Fruit fly (Drosophila melanogaster) whole organism, embryonic: ENCODE data around the gene Capr.
A peak's percentile ranks its signal among the peaks of the same experiment; 100 is the strongest.

Experiments used
- Ada2b ChIP-seq: fragments of 200-800 bp; sonication (Bioruptor generic); IDR thresholded peaks from 2 replicates; pipeline ENCODE4 v1.3.6; 2022; ENCODE audit warnings: missing biosample characterization, missing genetic modification characterization
- BtbVII ChIP-seq: fragments of 200-800 bp; sonication (Bioruptor generic); optimal IDR thresholded peaks from 3 replicates; lab custom pipeline; 2017; ENCODE audit warnings: missing biosample characterization, mild to moderate bottlenecking, missing genetic modification characterization
- Bteb2 ChIP-seq: fragments of 200-800 bp; sonication (Bioruptor generic); optimal IDR thresholded peaks from 2 replicates; lab custom pipeline; 2016; ENCODE audit warnings: missing biosample characterization, missing genetic modification characterization
- CG10543 ChIP-seq: fragments of 200-800 bp; sonication (Bioruptor generic); optimal IDR thresholded peaks from 3 replicates; lab custom pipeline; 2017; ENCODE audit warnings: missing biosample characterization, mild to moderate bottlenecking, missing genetic modification characterization, moderate library complexity
- CG11247 ChIP-seq: fragments of 200-800 bp; sonication (Bioruptor generic); IDR thresholded peaks from 2 replicates; pipeline ENCODE4 v1.3.6; 2022; ENCODE audit warnings: missing biosample characterization, missing genetic modification characterization
- CG11504 ChIP-seq: fragments of 200-800 bp; sonication (Bioruptor generic); optimal IDR thresholded peaks from 3 replicates; lab custom pipeline; 2019; ENCODE audit warnings: missing biosample characterization, mild to moderate bottlenecking, missing genetic modification characterization, moderate library complexity
- CG12391 ChIP-seq: fragments of 200-800 bp; sonication (Bioruptor generic); optimal IDR thresholded peaks from 3 replicates; lab custom pipeline; 2018; ENCODE audit warnings: missing biosample characterization, mild to moderate bottlenecking, missing genetic modification characterization, moderate library complexity
- CG12744 ChIP-seq: fragments of 200-800 bp; sonication (Bioruptor generic); optimal IDR thresholded peaks from 2 replicates; lab custom pipeline; 2016; ENCODE audit warnings: missing biosample characterization, missing genetic modification characterization
- CG16815 ChIP-seq: fragments of 200-800 bp; sonication (Bioruptor generic); optimal IDR thresholded peaks from 3 replicates; lab custom pipeline; 2017; ENCODE audit warnings: missing biosample characterization, mild to moderate bottlenecking, missing genetic modification characterization
- CG17186 ChIP-seq: fragments of 200-800 bp; sonication (Bioruptor generic); optimal IDR thresholded peaks from 3 replicates; lab custom pipeline; 2017; ENCODE audit warnings: missing biosample characterization, missing genetic modification reagents, missing genetic modification characterization
- CG17361 ChIP-seq: fragments of 200-800 bp; sonication (Bioruptor generic); IDR thresholded peaks from 3 replicates; pipeline ENCODE4 v1.3.6; 2022; ENCODE audit warnings: missing biosample characterization, missing genetic modification characterization
- CG2120 ChIP-seq: fragments of 200-800 bp; sonication (Bioruptor generic); optimal IDR thresholded peaks from 3 replicates; lab custom pipeline; 2016; ENCODE audit warnings: missing biosample characterization, missing genetic modification characterization
- CG2199 ChIP-seq: fragments of 200-800 bp; sonication (Bioruptor generic); IDR thresholded peaks from 3 replicates; pipeline ENCODE4 v1.3.6; 2022; ENCODE audit warnings: missing biosample characterization, missing genetic modification characterization
- CG31224 ChIP-seq: fragments of 200-800 bp; sonication (Bioruptor generic); IDR thresholded peaks from 2 replicates; pipeline ENCODE4 v1.3.6; 2022; ENCODE audit warnings: missing biosample characterization, missing genetic modification characterization
- CG31388 ChIP-seq: fragments of 200-800 bp; sonication (Bioruptor generic); optimal IDR thresholded peaks from 2 replicates; lab custom pipeline; 2016; ENCODE audit warnings: missing biosample characterization, missing genetic modification characterization
- CG34376 ChIP-seq: fragments of 200-800 bp; sonication (Bioruptor generic); optimal IDR thresholded peaks from 2 replicates; lab custom pipeline; 2018; ENCODE audit warnings: missing biosample characterization, mild to moderate bottlenecking, missing genetic modification characterization
- CG3726 ChIP-seq: fragments of 200-800 bp; sonication (Bioruptor generic); IDR thresholded peaks from 3 replicates; pipeline ENCODE4, ENCODE4 v1.3.6; 2022; ENCODE audit warnings: missing biosample characterization, missing genetic modification characterization
- CG6272 ChIP-seq: fragments of 200-800 bp; sonication (Bioruptor generic); IDR thresholded peaks from 2 replicates; pipeline ENCODE4 v1.3.6; 2022; ENCODE audit warnings: missing biosample characterization, missing genetic modification characterization
- CG6813 ChIP-seq: fragments of 200-800 bp; sonication (Bioruptor generic); optimal IDR thresholded peaks from 2 replicates; lab custom pipeline; 2017; ENCODE audit warnings: missing biosample characterization, missing genetic modification characterization, mild to moderate bottlenecking, moderate library complexity, missing genetic modification reagents
- CHES-1-like ChIP-seq: fragments of 200-800 bp; sonication (Bioruptor generic); optimal IDR thresholded peaks from 2 replicates; lab custom pipeline; 2016; ENCODE audit warnings: missing biosample characterization, missing genetic modification characterization
- Ets97D ChIP-seq: fragments of 200-800 bp; sonication (Bioruptor generic); optimal IDR thresholded peaks from 3 replicates; lab custom pipeline; 2016; ENCODE audit warnings: missing biosample characterization, missing genetic modification characterization
- GATAe ChIP-seq: fragments of 200-800 bp; sonication (Bioruptor generic); conservative IDR thresholded peaks from 2 replicates; pipeline ENCODE4 v1.3.6; 2022; ENCODE audit warnings: missing biosample characterization, missing genetic modification characterization
- PHDP ChIP-seq: fragments of 200-800 bp; sonication (Bioruptor generic); optimal IDR thresholded peaks from 3 replicates; lab custom pipeline; 2018; ENCODE audit warnings: missing biosample characterization, mild to moderate bottlenecking, missing genetic modification characterization, moderate library complexity
- Ravus ChIP-seq: fragments of 200-800 bp; sonication (Bioruptor generic); IDR thresholded peaks from 2 replicates; pipeline ENCODE4 v1.3.6; 2022; ENCODE audit warnings: missing biosample characterization, missing genetic modification characterization
- Side ChIP-seq: fragments of 200-800 bp; sonication (Bioruptor generic); optimal IDR thresholded peaks from 2 replicates; lab custom pipeline; 2016; ENCODE audit warnings: missing biosample characterization, missing genetic modification characterization
- Stat92E ChIP-seq, 3 experiments: fragments of >200 bp in 2 of 3; fragments of 200-800 bp in 1 of 3; sonication (Bioruptor generic) in 1 of 3; optimal IDR thresholded peaks; 2 replicates each; lab custom pipeline; 2017 to 2019; ENCODE audit warnings: missing biosample characterization in 3 of 3, missing genetic modification characterization in 3 of 3, mild to moderate bottlenecking in 1 of 3, moderate library complexity in 1 of 3
- YL-1 ChIP-seq: fragments of 200-800 bp; sonication (Bioruptor generic); optimal IDR thresholded peaks from 3 replicates; lab custom pipeline; 2017; ENCODE audit warnings: missing biosample characterization, mild to moderate bottlenecking, missing genetic modification characterization
- ase ChIP-seq: fragments of 200-800 bp; sonication (Bioruptor generic); IDR thresholded peaks from 3 replicates; pipeline ENCODE4 v1.3.6; 2022; ENCODE audit warnings: missing biosample characterization, missing genetic modification characterization
- bowl ChIP-seq: fragments of 200-800 bp; sonication (Bioruptor generic); IDR thresholded peaks from 2 replicates; pipeline ENCODE4 v1.3.6; 2022; ENCODE audit warnings: missing biosample characterization, missing genetic modification characterization
- dimm ChIP-seq: fragments of 200-800 bp; sonication (Bioruptor generic); IDR thresholded peaks from 2 replicates; pipeline ENCODE4 v1.3.6; 2022; ENCODE audit warnings: missing biosample characterization, missing genetic modification characterization
- fd3F ChIP-seq: fragments of 200-800 bp; sonication (Bioruptor generic); optimal IDR thresholded peaks from 2 replicates; lab custom pipeline; 2018; ENCODE audit warnings: missing biosample characterization, mild to moderate bottlenecking, missing genetic modification characterization, moderate library complexity
- fd64A ChIP-seq: fragments of 200-800 bp; sonication (Bioruptor generic); optimal IDR thresholded peaks from 3 replicates; lab custom pipeline; 2018; ENCODE audit warnings: missing biosample characterization, mild to moderate bottlenecking, missing genetic modification characterization
- gro ChIP-seq: fragments of 200-800 bp; sonication (Bioruptor generic); optimal IDR thresholded peaks from 2 replicates; lab custom pipeline; 2016; ENCODE audit warnings: missing biosample characterization, missing genetic modification characterization
- gsb-n ChIP-seq: fragments of 200-800 bp; sonication (Bioruptor generic); optimal IDR thresholded peaks from 3 replicates; lab custom pipeline; 2018; ENCODE audit warnings: missing biosample characterization, mild to moderate bottlenecking, missing genetic modification characterization
- ind ChIP-seq: fragments of 200-800 bp; sonication (Bioruptor generic); optimal IDR thresholded peaks from 3 replicates; lab custom pipeline; 2016; ENCODE audit warnings: missing biosample characterization, missing genetic modification characterization
- jumu ChIP-seq: fragments of 200-800 bp; sonication (Bioruptor generic); optimal IDR thresholded peaks from 3 replicates; lab custom pipeline; 2016; ENCODE audit warnings: missing biosample characterization, missing genetic modification characterization
- maf-S ChIP-seq: fragments of 200-800 bp; sonication (Bioruptor generic); optimal IDR thresholded peaks from 2 replicates; lab custom pipeline; 2016; ENCODE audit warnings: missing biosample characterization, missing genetic modification characterization
- nau ChIP-seq: fragments of 200-800 bp; sonication (Bioruptor generic); optimal IDR thresholded peaks from 3 replicates; lab custom pipeline; 2017; ENCODE audit warnings: missing biosample characterization, mild to moderate bottlenecking, missing genetic modification characterization, missing genetic modification reagents
- odd ChIP-seq: fragments of 200-800 bp; sonication (Bioruptor generic); optimal IDR thresholded peaks from 2 replicates; lab custom pipeline; 2017; ENCODE audit warnings: missing biosample characterization, mild to moderate bottlenecking, missing genetic modification characterization
- org-1 ChIP-seq: fragments of 200-800 bp; sonication (Bioruptor generic); optimal IDR thresholded peaks from 2 replicates; lab custom pipeline; 2017; ENCODE audit warnings: missing biosample characterization, missing genetic modification characterization
- phol ChIP-seq: fragments of 200-800 bp; sonication (Bioruptor generic); optimal IDR thresholded peaks from 3 replicates; lab custom pipeline; 2018; ENCODE audit warnings: missing biosample characterization, mild to moderate bottlenecking, missing genetic modification characterization, moderate library complexity
- pnt ChIP-seq: fragments of 200-800 bp; sonication (Bioruptor generic); optimal IDR thresholded peaks from 3 replicates; lab custom pipeline; 2016; ENCODE audit warnings: missing biosample characterization, missing genetic modification characterization
- prd ChIP-seq, 3 experiments: fragments of >200 bp in 2 of 3; fragments of 200-800 bp in 1 of 3; sonication (Bioruptor generic) in 1 of 3; optimal IDR thresholded peaks in 2 of 3; IDR thresholded peaks in 1 of 3; 2 replicates in 2 of 3; 3 replicates in 1 of 3; pipeline versions ENCODE4 v1.3.6 to Lab custom; 2017 to 2022; ENCODE audit warnings: missing biosample characterization in 1 of 3, missing genetic modification characterization in 1 of 3
- pum ChIP-seq: fragments of 200-800 bp; sonication (Bioruptor generic); optimal IDR thresholded peaks from 2 replicates; lab custom pipeline; 2016; ENCODE audit warnings: missing biosample characterization, missing genetic modification characterization
- salm ChIP-seq: fragments of 200-800 bp; sonication (Bioruptor generic); optimal IDR thresholded peaks from 2 replicates; lab custom pipeline; 2018; ENCODE audit warnings: missing biosample characterization, mild to moderate bottlenecking, missing genetic modification characterization
- sima ChIP-seq: fragments of 200-800 bp; sonication (Bioruptor generic); optimal IDR thresholded peaks from 2 replicates; lab custom pipeline; 2016; ENCODE audit warnings: missing biosample characterization, missing genetic modification characterization
- tna ChIP-seq: fragments of 200-800 bp; sonication (Bioruptor generic); IDR thresholded peaks from 2 replicates; pipeline ENCODE4 v1.3.6; 2022; ENCODE audit warnings: missing biosample characterization, missing genetic modification characterization; ENCODE audit not compliant: partially characterized antibody
- toy ChIP-seq: fragments of 200-800 bp; sonication (Bioruptor generic); IDR thresholded peaks from 2 replicates; pipeline ENCODE4 v1.3.6; 2022; ENCODE audit warnings: missing biosample characterization, missing genetic modification characterization
- usp ChIP-seq: fragments of >200 bp; optimal IDR thresholded peaks from 2 replicates; lab custom pipeline; 2017; ENCODE audit warnings: missing biosample characterization, missing genetic modification characterization

The Capr gene

DNA sequence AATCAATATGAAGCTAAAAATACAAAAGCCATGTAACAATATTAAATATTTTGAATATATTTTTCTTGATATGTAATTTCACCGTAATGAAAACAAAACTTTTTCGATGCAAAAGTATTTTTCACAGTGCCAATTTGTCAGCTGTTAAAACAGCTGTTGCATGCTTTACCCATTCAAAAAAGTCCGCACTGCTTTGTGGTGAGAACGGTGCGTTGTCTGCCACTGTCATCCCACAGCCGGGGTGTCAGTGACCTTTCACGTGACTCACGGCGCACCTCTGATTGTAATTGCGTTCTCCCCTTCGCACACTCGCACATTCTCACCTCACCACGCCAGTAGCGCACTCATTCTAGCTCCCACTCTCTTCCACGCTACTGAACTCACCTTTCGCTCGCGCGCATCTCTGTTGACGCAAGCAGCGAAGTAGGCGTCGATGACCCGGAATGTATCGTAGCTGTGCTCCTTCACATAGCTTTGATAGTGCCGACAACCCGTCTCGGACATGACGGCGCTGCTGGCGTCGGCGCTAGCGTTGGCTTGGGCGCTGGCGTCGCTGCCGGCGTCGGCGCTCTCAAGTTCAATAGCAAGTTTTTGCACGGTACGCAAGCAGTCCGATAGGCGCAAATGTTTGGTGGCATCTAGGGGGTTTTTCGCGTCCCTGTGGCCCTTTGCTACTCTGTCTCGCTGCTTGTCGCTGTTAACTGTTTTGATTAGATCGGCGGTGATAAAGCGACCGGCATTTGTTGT is 52.0 kb downstream of the Capr start (continued):
- TF ChIP-seq CG11247 (GFP tag; lab: Robert Waterston, UW) (0 out of 2 replicates have a peak, but pooled peaks have one; percentile 37), CG31224 (GFP tag; lab: Robert Waterston, UW) (no peak), CG34376 (peak; percentile 70), prd (optimal IDR thresholded peaks at IDR 0.05; lab: Kevin White, UChicago) (no peak), prd (GFP tag; IDR thresholded peaks at IDR 0.05; lab: Robert Waterston, UW) (peak; percentile 49), ase (no peak), CG31388 (GFP tag; lab: Kevin White, UChicago) (no peak), phol (tag; lab: Kevin White, UChicago) (peak; percentile 47), jumu (GFP tag; lab: Kevin White, UChicago) (peak; percentile 25), gsb-n (tag; lab: Kevin White, UChicago) (peak; percentile 56), CG12391 (tag; lab: Kevin White, UChicago) (peak; percentile 62), fd3F (GFP tag; lab: Kevin White, UChicago) (no peak), toy (no peak), Stat92E (GFP tag; optimal IDR thresholded peaks at IDR 0.05; lab: Kevin White, UChicago) (peak in 1 of 3 experiments; percentile 53), CG17361 (GFP tag; lab: Robert Waterston, UW) (no peak), CHES-1-like (GFP tag; lab: Kevin White, UChicago) (peak; percentile 38), fd64A (GFP tag; lab: Kevin White, UChicago) (no peak), maf-S (peak; percentile 48), CG11504 (tag; lab: Kevin White, UChicago) (peak; percentile 46), tna (peak; percentile 27; the same call in 1 of the 2 replicates), Bteb2 (GFP tag; lab: Kevin White, UChicago) (peak; percentile 11), CG17186 (GFP tag; lab: Kevin White, UChicago) (peak; percentile 43), CG16815 (GFP tag; lab: Kevin White, UChicago) (no peak), pum (peak; percentile 14), salm (tag; lab: Kevin White, UChicago) (no peak), CG10543 (peak; percentile 43), PHDP (peak; percentile 48), bowl (GFP tag; lab: Robert Waterston, UW) (no peak), usp (GFP tag; lab: Kevin White, UChicago) (no peak), CG3726 (GFP tag; lab: Robert Waterston, UW) (no peak), pnt (peak; percentile 21), ind (GFP tag; lab: Kevin White, UChicago) (peak; percentile 24), CG2120 (GFP tag; lab: Kevin White, UChicago) (peak; percentile 78), BtbVII (GFP tag; lab: Kevin White, UChicago) (no peak), CG2199 (GFP tag; lab: Robert Waterston, UW) (no peak), CG12744 (GFP tag; lab: Kevin White, UChicago) (no peak), nau (GFP tag; lab: Kevin White, UChicago) (no peak), sima (GFP tag; lab: Kevin White, UChicago) (no peak), gro (GFP tag; lab: Kevin White, UChicago) (peak; percentile 49), Side (GFP tag; lab: Kevin White, UChicago) (peak; percentile 54), Ravus (GFP tag; lab: Robert Waterston, UW) (no peak), CG6272 (GFP tag; lab: Robert Waterston, UW) (no peak), GATAe (0 out of 2 replicates have a peak, but pooled peaks have one; percentile 32), YL-1 (GFP tag; lab: Kevin White, UChicago) (no peak), dimm (GFP tag; lab: Robert Waterston, UW) (no peak), CG6813 (GFP tag; lab: Kevin White, UChicago) (no peak), odd (GFP tag; lab: Kevin White, UChicago) (no peak), Ada2b (GFP tag; lab: Robert Waterston, UW) (peak; percentile 40; the same call in 1 of the 2 replicates), org-1 (GFP tag; lab: Kevin White, UChicago) (no peak), Ets97D (GFP tag; lab: Kevin White, UChicago) (peak; percentile 14)
